Worm (Caenorhabditis elegans) whole organism, mixed stage, embryonic: ENCODE data around the gene fbxc-12.

Experiments
- M03D4.4 ChIP-seq: sonication (generic microtip); optimal IDR thresholded peaks from 2 replicates; lab custom pipeline; 2017; ENCODE audit warnings: mild to moderate bottlenecking, missing genetic modification characterization, missing compliant biosample characterization
- bed-3 ChIP-seq: fragments of 200-800 bp; sonication (Bioruptor generic); optimal IDR thresholded peaks from 3 replicates; lab custom pipeline; 2018; ENCODE audit warnings: mild to moderate bottlenecking, missing genetic modification characterization, moderate library complexity, missing compliant biosample characterization
- blmp-1 ChIP-seq: fragments of 150-350 bp; optimal IDR thresholded peaks from 2 replicates; lab custom pipeline; 2014; ENCODE audit warnings: missing biosample characterization, missing genetic modification characterization
- ceh-39 ChIP-seq: fragments of 150-350 bp; optimal IDR thresholded peaks from 2 replicates; lab custom pipeline; 2014; ENCODE audit warnings: missing biosample characterization, missing genetic modification characterization
- ceh-43 ChIP-seq: fragments of 200-800 bp; sonication (Bioruptor generic); optimal IDR thresholded peaks from 2 replicates; lab custom pipeline; 2018; ENCODE audit warnings: mild to moderate bottlenecking, missing genetic modification characterization, moderate library complexity, missing compliant biosample characterization
- ceh-83 ChIP-seq: fragments of 200-800 bp; sonication (Bioruptor generic); optimal IDR thresholded peaks from 2 replicates; lab custom pipeline; 2018; ENCODE audit warnings: mild to moderate bottlenecking, missing genetic modification characterization, missing compliant biosample characterization
- ces-1 ChIP-seq: fragments of 150-350 bp; optimal IDR thresholded peaks from 2 replicates; lab custom pipeline; 2014; ENCODE audit warnings: missing biosample characterization, missing genetic modification reagents, missing genetic modification characterization
- cnd-1 ChIP-seq: fragments of 200-800 bp; sonication (Bioruptor generic); optimal IDR thresholded peaks from 2 replicates; lab custom pipeline; 2018; ENCODE audit warnings: mild to moderate bottlenecking, missing genetic modification characterization, missing compliant biosample characterization
- drap-1 ChIP-seq: fragments of 200-800 bp; sonication (Bioruptor generic); optimal IDR thresholded peaks from 3 replicates; lab custom pipeline; 2018; ENCODE audit warnings: mild to moderate bottlenecking, missing genetic modification characterization, missing compliant biosample characterization
- elt-1 ChIP-seq: sonication (generic microtip); optimal IDR thresholded peaks from 2 replicates; lab custom pipeline; 2017; ENCODE audit warnings: missing genetic modification characterization, mild to moderate bottlenecking, missing compliant biosample characterization, antibody characterized with exemption, moderate library complexity, borderline replicate concordance; ENCODE audit not compliant: insufficient read depth
- elt-3 ChIP-seq: fragments of 150-350 bp; optimal IDR thresholded peaks from 2 replicates; lab custom pipeline; 2014; ENCODE audit warnings: missing biosample characterization, missing genetic modification characterization
- flh-1 ChIP-seq: fragments of 200-800 bp; sonication (Bioruptor generic); optimal IDR thresholded peaks from 2 replicates; lab custom pipeline; 2018; ENCODE audit warnings: mild to moderate bottlenecking, missing genetic modification characterization, moderate library complexity, missing compliant biosample characterization
- ham-2 ChIP-seq: fragments of 200-800 bp; sonication (Bioruptor generic); optimal IDR thresholded peaks from 2 replicates; lab custom pipeline; 2018; ENCODE audit warnings: mild to moderate bottlenecking, missing genetic modification characterization, missing compliant biosample characterization
- hlh-1 ChIP-seq: fragments of 150-350 bp; optimal IDR thresholded peaks from 2 replicates; lab custom pipeline; 2014; ENCODE audit warnings: missing biosample characterization, missing genetic modification reagents, missing genetic modification characterization
- lin-13 ChIP-seq: fragments of 150-350 bp; optimal IDR thresholded peaks from 2 replicates; lab custom pipeline; 2014; ENCODE audit warnings: missing biosample characterization, missing genetic modification characterization
- lin-32 ChIP-seq: fragments of 200-800 bp; sonication (Bioruptor generic); optimal IDR thresholded peaks from 2 replicates; lab custom pipeline; 2018; ENCODE audit warnings: mild to moderate bottlenecking, missing genetic modification characterization, missing compliant biosample characterization
- lsy-2 ChIP-seq: fragments of 150-350 bp; optimal IDR thresholded peaks from 2 replicates; lab custom pipeline; 2014; ENCODE audit warnings: missing biosample characterization, missing genetic modification characterization
- mab-5 ChIP-seq: fragments of 150-350 bp; optimal IDR thresholded peaks from 2 replicates; lab custom pipeline; 2014; ENCODE audit warnings: missing biosample characterization, missing genetic modification characterization
- mep-1 ChIP-seq: fragments of 150-350 bp; optimal IDR thresholded peaks from 2 replicates; lab custom pipeline; 2017; ENCODE audit warnings: missing biosample characterization, missing genetic modification reagents, missing genetic modification characterization, inconsistent platforms
- mls-2 ChIP-seq: sonication (generic microtip); optimal IDR thresholded peaks from 2 replicates; lab custom pipeline; 2016; ENCODE audit warnings: mild to moderate bottlenecking, missing genetic modification characterization, moderate library complexity, missing compliant biosample characterization
- nhr-12 ChIP-seq: fragments of 150-350 bp; optimal IDR thresholded peaks from 2 replicates; lab custom pipeline; 2014; ENCODE audit warnings: missing biosample characterization, missing genetic modification characterization
- nhr-2 ChIP-seq: fragments of 150-350 bp; optimal IDR thresholded peaks from 2 replicates; lab custom pipeline; 2014; ENCODE audit warnings: missing biosample characterization, missing genetic modification characterization
- nhr-237 ChIP-seq: fragments of 150-350 bp; optimal IDR thresholded peaks from 2 replicates; lab custom pipeline; 2014; ENCODE audit warnings: missing biosample characterization, missing genetic modification characterization
- nhr-28 ChIP-seq: fragments of 150-350 bp; optimal IDR thresholded peaks from 2 replicates; lab custom pipeline; 2014; ENCODE audit warnings: missing biosample characterization, missing genetic modification characterization
- nhr-76 ChIP-seq: sonication (generic microtip); optimal IDR thresholded peaks from 2 replicates; lab custom pipeline; 2017; ENCODE audit warnings: missing biosample characterization, missing genetic modification characterization
- pha-4 ChIP-seq: fragments of 150-350 bp; optimal IDR thresholded peaks from 2 replicates; lab custom pipeline; 2018; ENCODE audit warnings: missing biosample characterization, missing genetic modification reagents, missing genetic modification characterization
- sem-2 ChIP-seq: fragments of 200-800 bp; sonication (Bioruptor generic); optimal IDR thresholded peaks from 2 replicates; lab custom pipeline; 2018; ENCODE audit warnings: mild to moderate bottlenecking, missing genetic modification characterization, missing compliant biosample characterization
- snpc-4 ChIP-seq: fragments of 150-350 bp; optimal IDR thresholded peaks from 2 replicates; lab custom pipeline; 2014; ENCODE audit warnings: missing biosample characterization, missing genetic modification characterization
- sptf-1 ChIP-seq: sonication (generic microtip); optimal IDR thresholded peaks from 2 replicates; lab custom pipeline; 2017; ENCODE audit warnings: mild to moderate bottlenecking, missing genetic modification characterization, moderate library complexity, missing compliant biosample characterization
- unc-120 ChIP-seq: sonication (generic microtip); optimal IDR thresholded peaks from 2 replicates; lab custom pipeline; 2017; ENCODE audit warnings: missing genetic modification characterization, missing compliant biosample characterization; ENCODE audit not compliant: poor library complexity, severe bottlenecking
- unc-39 ChIP-seq: fragments of 150-350 bp; optimal IDR thresholded peaks from 2 replicates; lab custom pipeline; 2014; ENCODE audit warnings: missing biosample characterization, missing genetic modification characterization
- unc-62 ChIP-seq: fragments of 150-350 bp; optimal IDR thresholded peaks from 2 replicates; lab custom pipeline; 2014; ENCODE audit warnings: missing biosample characterization, missing genetic modification reagents, missing genetic modification characterization
- zip-8 ChIP-seq: fragments of 150-350 bp; optimal IDR thresholded peaks from 2 replicates; lab custom pipeline; 2014; ENCODE audit warnings: missing biosample characterization, missing genetic modification characterization
- ztf-11 ChIP-seq: fragments of 150-350 bp; optimal IDR thresholded peaks from 2 replicates; lab custom pipeline; 2014; ENCODE audit warnings: missing biosample characterization, missing genetic modification characterization

Gene fbxc-12

DNA sequence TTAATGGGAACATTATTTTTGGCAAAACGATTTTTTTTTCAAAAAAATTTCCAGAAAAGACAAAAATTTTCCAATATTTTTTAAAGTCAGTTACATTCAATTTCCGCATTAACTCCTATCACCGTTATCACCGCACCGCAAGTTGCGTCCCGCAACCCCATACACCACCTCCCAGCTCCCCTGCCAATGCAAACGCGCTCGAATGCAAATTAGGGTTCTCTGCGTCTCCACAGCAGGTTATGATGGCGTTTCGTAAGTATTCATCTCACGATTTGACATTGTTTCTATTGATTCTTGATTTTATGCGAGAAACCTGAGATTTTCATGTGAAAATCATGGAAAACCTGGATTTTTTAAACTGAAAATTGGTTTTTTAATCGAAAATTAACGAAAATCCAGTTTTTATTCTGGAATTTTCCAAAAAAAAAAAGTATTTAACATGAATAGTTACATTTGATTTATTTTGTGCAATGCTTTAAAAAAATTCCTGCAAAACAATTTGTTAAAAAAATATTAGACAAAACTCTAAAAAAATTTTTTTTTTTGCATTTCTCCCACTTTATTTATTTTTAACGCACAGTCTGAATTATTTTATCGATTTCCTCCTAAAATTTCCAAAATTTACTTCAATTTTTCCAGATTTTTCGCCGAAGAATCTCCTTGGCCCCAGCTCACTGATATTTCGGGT lies 20.2 kb upstream of the fbxc-12 start, which contains the start of gene mak-2:
Gene mak-2, plus strand, starts transcription at position 638 of the 688 bp plus-strand sequence.
- TF ChIP-seq drap-1 (GFP tag; lab: Kevin White, UChicago) (no peak), ces-1 (GFP tag; lab: Kevin White, UChicago) (peak; percentile 72), ceh-39 (tag; lab: Kevin White, UChicago) (peak; percentile 37), elt-1 (no peak), sptf-1 (tag; lab: Kevin White, UChicago) (peak; percentile 45), cnd-1 (tag; lab: Kevin White, UChicago) (peak; percentile 9), unc-62 (GFP tag; lab: Kevin White, UChicago) (peak; percentile 8), flh-1 (no peak), pha-4 (peak; percentile 86), nhr-12 (tag; lab: Kevin White, UChicago) (no peak), nhr-76 (tag; lab: Kevin White, UChicago) (no peak), mls-2 (tag; lab: Kevin White, UChicago) (peak; percentile 19), nhr-2 (tag; lab: Kevin White, UChicago) (no peak), mep-1 (peak; percentile 78), elt-3 (tag; lab: Kevin White, UChicago) (no peak), lin-13 (tag; lab: Kevin White, UChicago) (peak; percentile 90), nhr-237 (tag; lab: Kevin White, UChicago) (peak; percentile 48), lin-32 (GFP tag; lab: Kevin White, UChicago) (no peak), hlh-1 (peak; percentile 49), zip-8 (tag; lab: Kevin White, UChicago) (no peak), lsy-2 (tag; lab: Kevin White, UChicago) (peak; percentile 81), unc-120 (tag; lab: Kevin White, UChicago) (peak; percentile 39)

ce11 chrIV:914856-915255 lies 9.8 kb downstream of the fbxc-12 start:
- no peak for TF ChIP-seq nhr-12 (tag; lab: Kevin White, UChicago)
- TF ChIP-seq mab-5 (tag; lab: Kevin White, UChicago): no peak
- TF ChIP-seq mls-2 (tag; lab: Kevin White, UChicago): no peak
- TF ChIP-seq hlh-1: no peak
- no peak for TF ChIP-seq M03D4.4 (tag; lab: Kevin White, UChicago)
- TF ChIP-seq sptf-1 (tag; lab: Kevin White, UChicago): no peak
- no peak for TF ChIP-seq ceh-83 (GFP tag; lab: Kevin White, UChicago)
- no peak for TF ChIP-seq mep-1
- no peak for TF ChIP-seq lin-13 (tag; lab: Kevin White, UChicago)
- TF ChIP-seq nhr-2 (tag; lab: Kevin White, UChicago): no peak
- TF ChIP-seq ceh-43: no peak
- TF ChIP-seq ham-2 (GFP tag; lab: Kevin White, UChicago): no peak
- no peak for TF ChIP-seq bed-3 (GFP tag; lab: Kevin White, UChicago)
- no peak for TF ChIP-seq lin-32 (GFP tag; lab: Kevin White, UChicago)
- no peak for TF ChIP-seq blmp-1 (tag; lab: Kevin White, UChicago)

ce11 chrIV:917640-918039 lies 12.6 kb downstream of the fbxc-12 start:
- no peak for TF ChIP-seq lin-13 (tag; lab: Kevin White, UChicago)
- no peak for TF ChIP-seq nhr-237 (tag; lab: Kevin White, UChicago)
- TF ChIP-seq ceh-43: no peak
- no peak for TF ChIP-seq nhr-28
- no peak for TF ChIP-seq blmp-1 (tag; lab: Kevin White, UChicago)
- TF ChIP-seq drap-1 (GFP tag; lab: Kevin White, UChicago): no peak
- TF ChIP-seq mep-1: no peak
- no peak for TF ChIP-seq ceh-83 (GFP tag; lab: Kevin White, UChicago)
- no peak for TF ChIP-seq zip-8 (tag; lab: Kevin White, UChicago)
- TF ChIP-seq lin-32 (GFP tag; lab: Kevin White, UChicago): no peak
- no peak for TF ChIP-seq sptf-1 (tag; lab: Kevin White, UChicago)
- no peak for TF ChIP-seq ceh-39 (tag; lab: Kevin White, UChicago)
- TF ChIP-seq ztf-11 (tag; lab: Kevin White, UChicago): no peak
- TF ChIP-seq unc-120 (tag; lab: Kevin White, UChicago): no peak
- TF ChIP-seq nhr-12 (tag; lab: Kevin White, UChicago): no peak

- TF ChIP-seq mep-1 (no peak), lin-32 (GFP tag; lab: Kevin White, UChicago) (no peak), flh-1 (no peak), nhr-12 (tag; lab: Kevin White, UChicago) (no peak), nhr-76 (tag; lab: Kevin White, UChicago) (no peak), snpc-4 (tag; lab: Kevin White, UChicago) (no peak), sptf-1 (tag; lab: Kevin White, UChicago) (no peak), nhr-237 (tag; lab: Kevin White, UChicago) (no peak), sem-2 (no peak), pha-4 (no peak), ham-2 (GFP tag; lab: Kevin White, UChicago) (no peak), lin-13 (tag; lab: Kevin White, UChicago) (no peak), unc-39 (tag; lab: Kevin White, UChicago) (no peak), lsy-2 (tag; lab: Kevin White, UChicago) (no peak), unc-62 (GFP tag; lab: Kevin White, UChicago) (no peak), ces-1 (GFP tag; lab: Kevin White, UChicago) (no peak), elt-1 (no peak), hlh-1 (no peak), ztf-11 (tag; lab: Kevin White, UChicago) (no peak)
These were observed 14.6 kb downstream of the fbxc-12 start, which contains the start of gene F58H7.5 for ce11 chrIV:919690-920089. Gene F58H7.5, plus strand, starts transcription at chrIV:919990.
